Fruit fly (Drosophila melanogaster) whole organism, embryonic: ENCODE measurements around the gene Cpr64Ab.

Experiments used
- Antp ChIP-seq: fragments of 200-800 bp; sonication (Bioruptor generic); optimal IDR thresholded peaks from 3 replicates; lab custom pipeline; 2016; ENCODE audit warnings: missing biosample characterization, missing genetic modification characterization
- Asciz ChIP-seq: fragments of 200-800 bp; sonication (Bioruptor generic); optimal IDR thresholded peaks from 2 replicates; lab custom pipeline; 2017; ENCODE audit warnings: missing biosample characterization, mild to moderate bottlenecking, missing genetic modification characterization, missing genetic modification reagents
- BEAF-32 ChIP-seq: fragments of 200-800 bp; sonication (Bioruptor generic); optimal IDR thresholded peaks from 3 replicates; lab custom pipeline; 2017; ENCODE audit warnings: missing biosample characterization, missing genetic modification characterization, mild to moderate bottlenecking, moderate library complexity, missing genetic modification reagents
- CG10209 ChIP-seq: fragments of 200-800 bp; sonication (Bioruptor generic); optimal IDR thresholded peaks from 3 replicates; lab custom pipeline; 2017; ENCODE audit warnings: missing biosample characterization, mild to moderate bottlenecking, missing genetic modification characterization, missing genetic modification reagents
- CG10565 ChIP-seq: fragments of 200-800 bp; sonication (Bioruptor generic); optimal IDR thresholded peaks from 3 replicates; lab custom pipeline; 2016; ENCODE audit warnings: missing biosample characterization, mild to moderate bottlenecking, missing genetic modification characterization
- CG11085 ChIP-seq: fragments of 200-800 bp; sonication (Bioruptor generic); IDR thresholded peaks from 2 replicates; pipeline ENCODE4 v1.3.6; 2022; ENCODE audit warnings: missing biosample characterization, missing genetic modification characterization
- CG11456 ChIP-seq: fragments of 200-800 bp; sonication (Bioruptor generic); IDR thresholded peaks from 3 replicates; pipeline ENCODE4 v1.3.6; 2022; ENCODE audit warnings: missing biosample characterization, missing genetic modification characterization
- CG11504 ChIP-seq: fragments of 200-800 bp; sonication (Bioruptor generic); optimal IDR thresholded peaks from 3 replicates; lab custom pipeline; 2019; ENCODE audit warnings: missing biosample characterization, mild to moderate bottlenecking, missing genetic modification characterization, moderate library complexity
- CG12299 ChIP-seq: fragments of 200-800 bp; sonication (Bioruptor generic); optimal IDR thresholded peaks from 2 replicates; lab custom pipeline; 2018; ENCODE audit warnings: missing biosample characterization, mild to moderate bottlenecking, missing genetic modification characterization
- CG12391 ChIP-seq: fragments of 200-800 bp; sonication (Bioruptor generic); optimal IDR thresholded peaks from 3 replicates; lab custom pipeline; 2018; ENCODE audit warnings: missing biosample characterization, mild to moderate bottlenecking, missing genetic modification characterization, moderate library complexity
- CG14860 ChIP-seq: fragments of 200-800 bp; sonication (Bioruptor generic); IDR thresholded peaks from 3 replicates; pipeline ENCODE4 v1.3.6; 2022; ENCODE audit warnings: missing biosample characterization, missing genetic modification characterization; ENCODE audit not compliant: partially characterized antibody
- CG15696 ChIP-seq: fragments of 200-800 bp; sonication (Bioruptor generic); optimal IDR thresholded peaks from 2 replicates; lab custom pipeline; 2019; ENCODE audit warnings: missing biosample characterization, mild to moderate bottlenecking, missing genetic modification characterization, moderate library complexity
- CG18262 ChIP-seq: fragments of 200-800 bp; optimal IDR thresholded peaks from 3 replicates; lab custom pipeline; 2019; ENCODE audit warnings: missing biosample characterization, mild to moderate bottlenecking, missing genetic modification characterization, moderate library complexity
- CG2116 ChIP-seq: fragments of 200-800 bp; sonication (Bioruptor generic); optimal IDR thresholded peaks from 3 replicates; lab custom pipeline; 2018; ENCODE audit warnings: missing biosample characterization, mild to moderate bottlenecking, missing genetic modification characterization
- CG30020 ChIP-seq: fragments of 200-800 bp; optimal IDR thresholded peaks from 2 replicates; lab custom pipeline; 2019; ENCODE audit warnings: missing biosample characterization, mild to moderate bottlenecking, missing genetic modification characterization, moderate library complexity
- CG32532 ChIP-seq: fragments of 200-800 bp; sonication (Bioruptor generic); IDR thresholded peaks from 2 replicates; pipeline ENCODE4 v1.3.6; 2022; ENCODE audit warnings: missing biosample characterization, missing genetic modification characterization
- CG34422 ChIP-seq: fragments of 200-800 bp; sonication (Bioruptor generic); IDR thresholded peaks from 3 replicates; pipeline ENCODE4 v1.3.6; 2022; ENCODE audit warnings: missing biosample characterization, missing genetic modification characterization
- CG4820 ChIP-seq: fragments of 200-800 bp; sonication (Bioruptor generic); optimal IDR thresholded peaks from 3 replicates; lab custom pipeline; 2016; ENCODE audit warnings: missing biosample characterization, missing genetic modification characterization
- CG8944 ChIP-seq: fragments of 200-800 bp; sonication (Bioruptor generic); optimal IDR thresholded peaks from 3 replicates; lab custom pipeline; 2016; ENCODE audit warnings: missing biosample characterization, missing genetic modification characterization
- CG9609 ChIP-seq: fragments of 200-800 bp; sonication (Bioruptor generic); optimal IDR thresholded peaks from 3 replicates; lab custom pipeline; 2016; ENCODE audit warnings: missing biosample characterization, missing genetic modification characterization
- CG9817 ChIP-seq: fragments of 200-800 bp; sonication (Bioruptor generic); optimal IDR thresholded peaks from 2 replicates; lab custom pipeline; 2018; ENCODE audit warnings: missing biosample characterization, mild to moderate bottlenecking, missing genetic modification characterization, moderate library complexity
- D19B ChIP-seq: fragments of 200-800 bp; sonication (Bioruptor generic); optimal IDR thresholded peaks from 2 replicates; lab custom pipeline; 2017; ENCODE audit warnings: missing biosample characterization, mild to moderate bottlenecking, missing genetic modification characterization
- H15 ChIP-seq: fragments of 200-800 bp; sonication (Bioruptor generic); IDR thresholded peaks from 3 replicates; pipeline ENCODE4 v1.3.6; 2022; ENCODE audit warnings: missing biosample characterization, missing genetic modification characterization
- H2.0 ChIP-seq: fragments of 200-800 bp; sonication (Bioruptor generic); IDR thresholded peaks from 2 replicates; pipeline ENCODE4 v1.3.6; 2022; ENCODE audit warnings: missing biosample characterization, missing genetic modification characterization
- HLHmδ ChIP-seq: fragments of 200-800 bp; sonication (Bioruptor generic); optimal IDR thresholded peaks from 2 replicates; lab custom pipeline; 2018; ENCODE audit warnings: missing biosample characterization, mild to moderate bottlenecking, missing genetic modification characterization, moderate library complexity
- Lhr ChIP-seq: fragments of 200-800 bp; sonication (Bioruptor generic); optimal IDR thresholded peaks from 3 replicates; lab custom pipeline; 2017; ENCODE audit warnings: mild to moderate bottlenecking, missing biosample characterization, missing genetic modification reagents, missing genetic modification characterization
- Lpt ChIP-seq: fragments of >200 bp; optimal IDR thresholded peaks from 2 replicates; lab custom pipeline; 2018; ENCODE audit warnings: missing biosample characterization, missing genetic modification characterization
- MBD-R2 ChIP-seq: fragments of 200-800 bp; sonication (Bioruptor generic); IDR thresholded peaks from 2 replicates; pipeline ENCODE4 v1.3.6; 2022; ENCODE audit warnings: missing biosample characterization, missing genetic modification characterization
- MTF-1 ChIP-seq: fragments of 200-800 bp; sonication (Bioruptor generic); optimal IDR thresholded peaks from 2 replicates; lab custom pipeline; 2018; ENCODE audit warnings: missing biosample characterization, mild to moderate bottlenecking, missing genetic modification characterization, borderline replicate concordance
- Optix ChIP-seq: fragments of 200-800 bp; sonication (Bioruptor generic); IDR thresholded peaks from 3 replicates; pipeline ENCODE4 v1.3.6; 2022; ENCODE audit warnings: missing biosample characterization, missing genetic modification characterization
- Scr ChIP-seq: fragments of 200-800 bp; sonication (Bioruptor generic); IDR thresholded peaks from 2 replicates; pipeline ENCODE4 v1.3.6; 2022; ENCODE audit warnings: missing biosample characterization, missing genetic modification characterization; ENCODE audit not compliant: partially characterized antibody
- Tbp ChIP-seq: fragments of >200 bp; optimal IDR thresholded peaks from 2 replicates; lab custom pipeline; 2018; ENCODE audit warnings: missing biosample characterization, missing genetic modification characterization
- Xrp1 ChIP-seq: fragments of 200-800 bp; sonication (Bioruptor generic); IDR thresholded peaks from 2 replicates; pipeline ENCODE4 v1.3.6; 2022; ENCODE audit warnings: missing biosample characterization, missing genetic modification characterization
- ab ChIP-seq: fragments of 200-800 bp; sonication (Bioruptor generic); optimal IDR thresholded peaks from 2 replicates; lab custom pipeline; 2016; ENCODE audit warnings: missing biosample characterization, missing genetic modification characterization
- al ChIP-seq: fragments of 200-800 bp; sonication (Bioruptor generic); IDR thresholded peaks from 2 replicates; pipeline ENCODE4 v1.3.6; 2022; ENCODE audit warnings: missing biosample characterization, missing genetic modification characterization
- amos ChIP-seq: fragments of 200-800 bp; sonication (Bioruptor generic); IDR thresholded peaks from 2 replicates; pipeline ENCODE4 v1.3.6; 2022; ENCODE audit warnings: missing biosample characterization, missing genetic modification characterization; ENCODE audit not compliant: partially characterized antibody
- corto ChIP-seq: fragments of 200-800 bp; sonication (Bioruptor generic); optimal IDR thresholded peaks from 2 replicates; lab custom pipeline; 2016; ENCODE audit warnings: missing biosample characterization, mild to moderate bottlenecking, missing genetic modification characterization, moderate library complexity
- dan ChIP-seq: fragments of 200-800 bp; sonication (Bioruptor generic); IDR thresholded peaks from 2 replicates; pipeline ENCODE4 v1.3.6; 2022; ENCODE audit warnings: missing biosample characterization, missing genetic modification characterization
- danr ChIP-seq: fragments of 200-800 bp; sonication (Bioruptor generic); IDR thresholded peaks from 2 replicates; pipeline ENCODE4 v1.3.6; 2022; ENCODE audit warnings: missing biosample characterization, missing genetic modification characterization
- ewg ChIP-seq: fragments of 200-800 bp; sonication (Bioruptor generic); optimal IDR thresholded peaks from 3 replicates; lab custom pipeline; 2017; ENCODE audit warnings: mild to moderate bottlenecking, missing biosample characterization, missing genetic modification reagents, missing genetic modification characterization
- fu2 ChIP-seq: fragments of 200-800 bp; sonication (Bioruptor generic); optimal IDR thresholded peaks from 2 replicates; lab custom pipeline; 2016; ENCODE audit warnings: missing biosample characterization, missing genetic modification characterization
- grau ChIP-seq: fragments of 200-800 bp; optimal IDR thresholded peaks from 3 replicates; lab custom pipeline; 2019; ENCODE audit warnings: missing biosample characterization, mild to moderate bottlenecking, missing genetic modification characterization, moderate library complexity
- lbe ChIP-seq: fragments of 200-800 bp; sonication (Bioruptor generic); optimal IDR thresholded peaks from 2 replicates; lab custom pipeline; 2016; ENCODE audit warnings: missing biosample characterization, mild to moderate bottlenecking, missing genetic modification characterization
- lilli ChIP-seq: fragments of 200-800 bp; sonication (Bioruptor generic); optimal IDR thresholded peaks from 3 replicates; lab custom pipeline; 2016; ENCODE audit warnings: missing biosample characterization, missing genetic modification characterization
- lola ChIP-seq, 3 experiments: fragments of >200 bp in 2 of 3; fragments of 200-800 bp in 1 of 3; sonication (Bioruptor generic) in 1 of 3; optimal IDR thresholded peaks; 2 replicates each; lab custom pipeline; 2017 to 2019; ENCODE audit warnings: missing biosample characterization in 3 of 3, missing genetic modification characterization in 3 of 3, mild to moderate bottlenecking in 1 of 3, moderate library complexity in 1 of 3
- lov ChIP-seq, 2 experiments: fragments of 200-800 bp in 1 of 2; fragments of >200 bp in 1 of 2; sonication (Bioruptor generic) in 1 of 2; IDR thresholded peaks in 1 of 2; optimal IDR thresholded peaks in 1 of 2; 2 replicates in 1 of 2; 3 replicates in 1 of 2; pipeline versions ENCODE4 v1.3.6 to Lab custom; 2017 to 2022; ENCODE audit warnings: missing biosample characterization in 1 of 2, missing genetic modification characterization in 1 of 2
- sna ChIP-seq: fragments of 200-800 bp; sonication (Bioruptor generic); IDR thresholded peaks from 2 replicates; pipeline ENCODE4 v1.3.6; 2022; ENCODE audit warnings: missing biosample characterization, missing genetic modification characterization; ENCODE audit not compliant: partially characterized antibody
- unc-4 ChIP-seq: fragments of 200-800 bp; sonication (Bioruptor generic); IDR thresholded peaks from 2 replicates; pipeline ENCODE4 v1.3.6; 2022; ENCODE audit warnings: missing biosample characterization, missing genetic modification characterization; ENCODE audit not compliant: partially characterized antibody
- wdn ChIP-seq: fragments of 200-800 bp; sonication (Bioruptor generic); IDR thresholded peaks from 2 replicates; pipeline ENCODE4 v1.3.6; 2022; ENCODE audit warnings: missing biosample characterization, missing genetic modification characterization

The Cpr64Ab gene

DNA sequence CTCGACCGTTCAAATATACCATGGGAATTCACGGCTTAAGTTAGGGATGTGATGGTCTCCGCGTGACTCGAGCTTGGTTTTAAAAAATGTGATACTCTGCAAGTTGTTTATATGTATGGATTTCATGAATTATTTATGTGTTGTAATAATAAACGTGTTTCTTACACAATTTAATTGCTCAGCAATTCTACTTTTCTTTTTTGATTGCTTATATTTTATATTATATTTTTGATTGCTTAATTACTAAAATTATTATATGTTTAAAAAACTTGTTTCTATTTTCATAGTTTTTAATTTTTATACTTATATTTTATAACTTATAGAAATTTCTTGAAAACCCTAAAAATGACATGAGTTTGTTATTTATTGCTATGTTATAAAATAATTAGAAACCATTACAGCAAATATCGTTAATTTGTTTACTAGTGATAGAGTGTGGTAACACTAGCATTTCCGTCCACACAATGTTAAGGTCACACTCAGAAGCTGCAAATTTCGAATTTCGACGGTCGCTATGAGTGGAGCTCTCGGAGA is 43.0 kb upstream of the Cpr64Ab start, which contains the start of the genes ago and CG1265 (continued):
- TF ChIP-seq CG11504 (tag; lab: Kevin White, UChicago), result no peak
- peak; percentile 56 for TF ChIP-seq grau (tag; lab: Kevin White, UChicago)
- peak; percentile 31; the same call in 1 of the 3 replicates for TF ChIP-seq H15
- TF ChIP-seq HLHmδ (GFP tag; lab: Kevin White, UChicago), result peak; percentile 50
- TF ChIP-seq Asciz (GFP tag; lab: Kevin White, UChicago), result no peak
- TF ChIP-seq Lpt (GFP tag; lab: Kevin White, UChicago), result no peak
- TF ChIP-seq Antp (GFP tag; lab: Kevin White, UChicago), result no peak
- TF ChIP-seq CG34422 (GFP tag; lab: Robert Waterston, UW), result peak; percentile 24; the same call in 2 of the 3 replicates
- peak; percentile 67 for TF ChIP-seq BEAF-32 (GFP tag; lab: Kevin White, UChicago)
- TF ChIP-seq Tbp, result no peak
- no peak for TF ChIP-seq CG10565 (GFP tag; lab: Kevin White, UChicago)
- TF ChIP-seq dan (GFP tag; lab: Robert Waterston, UW), result no peak
- TF ChIP-seq CG9817, result peak; percentile 61
- TF ChIP-seq CG11456 (GFP tag; lab: Robert Waterston, UW), result peak; percentile 78
- no peak for TF ChIP-seq lbe (GFP tag; lab: Kevin White, UChicago)
- peak; percentile 8 for TF ChIP-seq CG32532
- no peak for TF ChIP-seq D19B (GFP tag; lab: Kevin White, UChicago)
- no peak for TF ChIP-seq al
- TF ChIP-seq CG2116, result peak; percentile 6
- peak; percentile 10 for TF ChIP-seq CG9609 (GFP tag; lab: Kevin White, UChicago)
- peak; percentile 54 for TF ChIP-seq CG12391 (tag; lab: Kevin White, UChicago)
- peak; percentile 27 for TF ChIP-seq H2.0
- no peak for TF ChIP-seq unc-4 (GFP tag; lab: Robert Waterston, UW)
- peak; percentile 50 for TF ChIP-seq lilli (GFP tag; lab: Kevin White, UChicago)
- TF ChIP-seq Lhr (GFP tag; lab: Kevin White, UChicago), result no peak
- TF ChIP-seq CG8944 (GFP tag; lab: Kevin White, UChicago), result no peak
- 0 out of 3 replicates have a peak, but pooled peaks have one; percentile 4 for TF ChIP-seq CG14860 (GFP tag; lab: Robert Waterston, UW)
- peak; percentile 14 for TF ChIP-seq ab
- peak in 1 of 3 experiments; percentile 52 for TF ChIP-seq lola (GFP tag; optimal IDR thresholded peaks at IDR 0.05; lab: Kevin White, UChicago)
- TF ChIP-seq CG15696, result peak; percentile 49
- peak; percentile 2 for TF ChIP-seq ewg (GFP tag; lab: Kevin White, UChicago)
- peak; percentile 47 for TF ChIP-seq CG30020
- TF ChIP-seq lov (optimal IDR thresholded peaks at IDR 0.05; lab: Kevin White, UChicago), result no peak
- no peak for TF ChIP-seq lov (GFP tag; IDR thresholded peaks at IDR 0.05; lab: Robert Waterston, UW)
- peak; percentile 2 for TF ChIP-seq MTF-1 (GFP tag; lab: Kevin White, UChicago)
- TF ChIP-seq danr (GFP tag; lab: Robert Waterston, UW), result no peak
- no peak for TF ChIP-seq fu2 (GFP tag; lab: Kevin White, UChicago)
- 0 out of 2 replicates have a peak, but pooled peaks have one; percentile 6 for TF ChIP-seq CG11085
- TF ChIP-seq Optix (GFP tag; lab: Robert Waterston, UW), result no peak
- no peak for TF ChIP-seq Xrp1 (GFP tag; lab: Robert Waterston, UW)
- no peak; the same call in 1 of the 2 replicates for TF ChIP-seq MBD-R2
- no peak for TF ChIP-seq sna
- TF ChIP-seq CG10209 (GFP tag; lab: Kevin White, UChicago), result peak; percentile 57
- no peak for TF ChIP-seq CG12299 (tag; lab: Kevin White, UChicago)
- TF ChIP-seq Scr (GFP tag; lab: Robert Waterston, UW), result peak; percentile 54
- TF ChIP-seq wdn (GFP tag; lab: Robert Waterston, UW), result no peak
- TF ChIP-seq CG4820 (GFP tag; lab: Kevin White, UChicago), result no peak
- peak; percentile 61 for TF ChIP-seq amos (GFP tag; lab: Robert Waterston, UW)
- no peak for TF ChIP-seq corto (GFP tag; lab: Kevin White, UChicago)
- peak; percentile 65 for TF ChIP-seq CG18262 (tag; lab: Kevin White, UChicago)
